Worm (Caenorhabditis elegans) whole organism, midembryonic: ENCODE data around the gene misc-1.

Experiments used
- T22C8.4 ChIP-seq: fragments of 200-800 bp; sonication (Bioruptor generic); IDR thresholded peaks from 2 replicates; pipeline ENCODE4 v1.3.6; 2022; ENCODE audit warnings: missing genetic modification characterization, missing compliant biosample characterization
- cog-1 ChIP-seq: sonication (generic microtip); optimal IDR thresholded peaks from 2 replicates; lab custom pipeline; 2016; ENCODE audit warnings: missing genetic modification characterization, missing compliant biosample characterization
- flt-1 ChIP-seq: fragments of 200-800 bp; sonication (Bioruptor generic); IDR thresholded peaks from 2 replicates; pipeline ENCODE4 v1.3.6; 2022; ENCODE audit warnings: missing genetic modification characterization, missing compliant biosample characterization
- klf-2 ChIP-seq: fragments of 200-800 bp; sonication (Bioruptor generic); conservative IDR thresholded peaks from 2 replicates; pipeline ENCODE4 v1.3.6; 2022; ENCODE audit warnings: missing genetic modification reagents, missing genetic modification characterization, missing compliant biosample characterization
- med-1 ChIP-seq: sonication (generic microtip); optimal IDR thresholded peaks from 2 replicates; lab custom pipeline; 2017; ENCODE audit warnings: missing genetic modification characterization, mild to moderate bottlenecking, missing compliant biosample characterization, antibody characterized with exemption, missing genetic modification reagents; ENCODE audit not compliant: insufficient read depth
- tab-1 ChIP-seq: fragments of 200-800 bp; sonication (Bioruptor generic); IDR thresholded peaks from 2 replicates; pipeline ENCODE4 v1.3.6; 2022; ENCODE audit warnings: missing genetic modification characterization, missing compliant biosample characterization
- ztf-23 ChIP-seq: fragments of 200-800 bp; sonication (Bioruptor generic); IDR thresholded peaks from 2 replicates; pipeline ENCODE4 v1.3.6; 2022; ENCODE audit warnings: missing genetic modification reagents, missing genetic modification characterization, missing compliant biosample characterization
- ztf-29 ChIP-seq: fragments of 200-800 bp; sonication (Bioruptor generic); IDR thresholded peaks from 2 replicates; pipeline ENCODE4 v1.3.6; 2022; ENCODE audit warnings: missing genetic modification reagents, missing genetic modification characterization, missing compliant biosample characterization

ce11 chrII:264053-264452 is 22.4 kb upstream of the misc-1 start, which contains the start of gene B0432.14:
- TF ChIP-seq tab-1 (no peak), T22C8.4 (GFP tag; lab: Robert Waterston, UW) (no peak), med-1 (no peak), ztf-23 (GFP tag; lab: Robert Waterston, UW) (no peak), cog-1 (tag; lab: Kevin White, UChicago) (no peak), flt-1 (GFP tag; lab: Robert Waterston, UW) (no peak), ztf-29 (no peak), klf-2 (GFP tag; lab: Robert Waterston, UW) (no peak)
